Fruit fly (Drosophila melanogaster): ENCODE measurements around the gene IntS11.

The IntS11 gene

DNA sequence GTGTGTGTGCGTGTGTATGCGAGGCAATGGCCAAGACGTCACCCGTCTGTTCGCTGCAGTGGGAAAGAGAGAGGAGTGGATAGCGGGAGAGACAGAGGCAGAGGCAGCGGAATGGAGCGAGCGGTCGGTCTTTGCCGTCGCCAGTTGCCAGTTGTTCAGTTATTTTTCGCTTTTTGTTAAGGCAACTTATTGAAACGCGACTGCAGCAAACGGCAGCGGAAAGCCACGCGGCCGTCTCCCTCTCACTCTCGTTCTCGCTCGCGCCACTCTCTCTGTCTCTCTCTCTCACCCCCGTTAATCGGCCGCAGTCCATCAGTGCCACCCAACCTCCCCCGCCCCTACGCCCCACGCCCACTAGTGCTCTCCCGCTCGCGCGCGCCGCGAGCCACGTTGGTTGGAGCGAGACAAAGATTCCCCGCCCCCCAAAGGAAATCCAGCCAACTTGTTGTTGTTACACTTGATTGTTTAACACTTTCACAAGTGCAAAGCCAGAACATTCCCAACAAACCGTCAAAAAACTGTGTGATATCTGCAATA lies 27.7 kb downstream of the IntS11 start (continued):
- TF ChIP-seq Blimp-1 (GFP tag; optimal IDR thresholded peaks at IDR 0.05), result peak; percentile 62
- no peak for TF ChIP-seq Sry-β (GFP tag; optimal IDR thresholded peaks at IDR 0.05)
- no peak for TF ChIP-seq wor (GFP tag; IDR thresholded peaks at IDR 0.05)
- TF ChIP-seq ase (GFP tag; IDR thresholded peaks at IDR 0.05), result no peak
- TF ChIP-seq CG6791 (GFP tag; IDR thresholded peaks at IDR 0.05; ENCODE audit: partially characterized antibody), result no peak; the same call in 2 of the 3 replicates
- peak; percentile 22; the same call in 1 of the 2 replicates for TF ChIP-seq Taf1 (GFP tag; IDR thresholded peaks at IDR 0.05)
- TF ChIP-seq CG3726 (GFP tag; IDR thresholded peaks at IDR 0.05), result no peak
- TF ChIP-seq croc (GFP tag; conservative IDR thresholded peaks at IDR 0.05), result no peak
- TF ChIP-seq CG10431 (GFP tag; optimal IDR thresholded peaks at IDR 0.05), result peak; percentile 24
- no peak for TF ChIP-seq Fer3 (tag; optimal IDR thresholded peaks at IDR 0.05)
- TF ChIP-seq CG15696 (tag; optimal IDR thresholded peaks at IDR 0.05), result no peak
- TF ChIP-seq h (optimal IDR thresholded peaks at IDR 0.05), result no peak
- peak; percentile 96 for TF ChIP-seq Jarid2 (GFP tag; optimal IDR thresholded peaks at IDR 0.05)
- peak; percentile 99 for TF ChIP-seq CG1832 (GFP tag; optimal IDR thresholded peaks at IDR 0.05)
- TF ChIP-seq CG17361 (GFP tag; IDR thresholded peaks at IDR 0.05), result no peak
- no peak for TF ChIP-seq CG9797 (GFP tag; optimal IDR thresholded peaks at IDR 0.05)
- TF ChIP-seq Max (GFP tag; optimal IDR thresholded peaks at IDR 0.05), result no peak
- TF ChIP-seq Ets65A (GFP tag), result no peak
- no peak for TF ChIP-seq ab (GFP tag; optimal IDR thresholded peaks at IDR 0.05)
- TF ChIP-seq dimm (GFP tag; IDR thresholded peaks at IDR 0.05), result no peak
- TF ChIP-seq Dll (GFP tag; IDR thresholded peaks at IDR 0.05; ENCODE audit: partially characterized antibody), result peak; percentile 40; the same call in 2 of the 4 replicates
- peak; percentile 72 for TF ChIP-seq Bgb (GFP tag; IDR thresholded peaks at IDR 0.05; ENCODE audit: partially characterized antibody)
- no peak for TF ChIP-seq dysf (GFP tag; IDR thresholded peaks at IDR 0.05)
- peak; percentile 83 for TF ChIP-seq yki (optimal IDR thresholded peaks at IDR 0.05)
- no peak for TF ChIP-seq CG7372 (GFP tag; IDR thresholded peaks at IDR 0.05)
- peak; percentile 84; the same call in 2 of the 3 replicates for TF ChIP-seq CG2199 (GFP tag; IDR thresholded peaks at IDR 0.05)
- no peak; the same call in 1 of the 2 replicates for TF ChIP-seq CG32767 (GFP tag; IDR thresholded peaks at IDR 0.05)
- no peak for TF ChIP-seq tin (GFP tag; optimal IDR thresholded peaks at IDR 0.05)
- TF ChIP-seq kay (GFP tag; optimal IDR thresholded peaks at IDR 0.05), result peak; percentile 76
- TF ChIP-seq D (optimal IDR thresholded peaks at IDR 0.05), result no peak
- TF ChIP-seq D (GFP tag; optimal IDR thresholded peaks at IDR 0.05), result peak; percentile 8
- no peak for TF ChIP-seq gem (tag; optimal IDR thresholded peaks at IDR 0.05)
- peak; percentile 62 for TF ChIP-seq BtbVII (GFP tag; optimal IDR thresholded peaks at IDR 0.05)
- TF ChIP-seq CG12104 (GFP tag; optimal IDR thresholded peaks at IDR 0.05), result no peak
- no peak for TF ChIP-seq CG8290 (GFP tag; optimal IDR thresholded peaks at IDR 0.05)
- TF ChIP-seq CG8290 (tag; optimal IDR thresholded peaks at IDR 0.05), result peak in 1 of 2 experiments; percentile 80
- TF ChIP-seq CG17568 (GFP tag; optimal IDR thresholded peaks at IDR 0.05), result no peak
- no peak for TF ChIP-seq lmd (GFP tag; IDR thresholded peaks at IDR 0.05)
- TF ChIP-seq mld (GFP tag; IDR thresholded peaks at IDR 0.05; ENCODE audit: partially characterized antibody), result no peak
- no peak for TF ChIP-seq CG11560 (tag; IDR thresholded peaks at IDR 0.05)
- TF ChIP-seq B-H1 (GFP tag; IDR thresholded peaks at IDR 0.05), result no peak
- no peak; the same call in 1 of the 2 replicates for TF ChIP-seq MBD-R2 (GFP tag; IDR thresholded peaks at IDR 0.05)
- peak; percentile 99 for TF ChIP-seq crol (GFP tag; IDR thresholded peaks at IDR 0.05)
- TF ChIP-seq al (GFP tag; IDR thresholded peaks at IDR 0.05), result 0 out of 2 replicates have a peak, but pooled peaks have one; percentile 19
- TF ChIP-seq Lim3 (GFP tag; IDR thresholded peaks at IDR 0.05), result no peak
- TF ChIP-seq ci (GFP tag; IDR thresholded peaks at IDR 0.05), result peak; percentile 80; the same call in 2 of the 3 replicates
- TF ChIP-seq Awh (GFP tag; IDR thresholded peaks at IDR 0.05), result no peak
- no peak for TF ChIP-seq tup (GFP tag; optimal IDR thresholded peaks at IDR 0.05)
- TF ChIP-seq Rfx (GFP tag; IDR thresholded peaks at IDR 0.05), result peak; percentile 22; the same call in 1 of the 2 replicates
- TF ChIP-seq CG7271 (tag; optimal IDR thresholded peaks at IDR 0.05), result no peak
- TF ChIP-seq CG9932 (GFP tag; IDR thresholded peaks at IDR 0.05), result no peak
- TF ChIP-seq Myb (GFP tag; optimal IDR thresholded peaks at IDR 0.05), result no peak
- TF ChIP-seq zfh2 (GFP tag; optimal IDR thresholded peaks at IDR 0.05), result no peak

All from whole organism, embryonic.